Worm (Caenorhabditis elegans): ENCODE results near the gene lon-2.
A peak's percentile ranks its signal among the peaks of the same experiment; 100 is the strongest.

Gene lon-2

ce11 chrX:4711698-4712329 is 37.1 kb downstream of the lon-2 start, which contains the start of the genes dnj-14 and glit-1 (continued):
- TF ChIP-seq nhr-179 (tag; optimal IDR thresholded peaks at IDR 0.05) (no peak), B0019.2 (GFP tag; conservative IDR thresholded peaks at IDR 0.05) (no peak), rec-8 (tag; optimal IDR thresholded peaks at IDR 0.05) (no peak), nfya-1 (tag; optimal IDR thresholded peaks at IDR 0.05; ENCODE audit: borderline replicate concordance, insufficient read depth) (no peak), ztf-18 (tag; optimal IDR thresholded peaks at IDR 0.05) (peak; percentile 57), Y53G8AR.9 (GFP tag; conservative IDR thresholded peaks at IDR 0.05) (0 out of 2 replicates have a peak, but pooled peaks have one; percentile 35), akir-1 (GFP tag; optimal IDR thresholded peaks at IDR 0.05) (no peak), aptf-3 (GFP tag; IDR thresholded peaks at IDR 0.05) (no peak), hsf-1 (GFP tag; IDR thresholded peaks at IDR 0.05) (no peak), ceh-58 (GFP tag; IDR thresholded peaks at IDR 0.05) (no peak), cebp-2 (GFP tag; IDR thresholded peaks at IDR 0.05) (no peak), zfh-2 (GFP tag; conservative IDR thresholded peaks at IDR 0.05) (peak; percentile 96), die-1 (tag; optimal IDR thresholded peaks at IDR 0.05) (no peak), nfya-2 (GFP tag; IDR thresholded peaks at IDR 0.05) (no peak), pha-4 (tag; optimal IDR thresholded peaks at IDR 0.05) (peak; percentile 89), F22D6.2 (tag; optimal IDR thresholded peaks at IDR 0.05) (no peak), F49E8.2 (tag; optimal IDR thresholded peaks at IDR 0.05; ENCODE audit: insufficient read depth) (no peak), nhr-80 (tag; optimal IDR thresholded peaks at IDR 0.05) (peak; percentile 98), dpl-1 (GFP tag; optimal IDR thresholded peaks at IDR 0.05) (no peak), lin-40 (tag; optimal IDR thresholded peaks at IDR 0.05) (peak; percentile 81), sea-2 (GFP tag; IDR thresholded peaks at IDR 0.05) (no peak), F23B12.7 (tag; optimal IDR thresholded peaks at IDR 0.05; ENCODE audit: insufficient read depth) (peak; percentile 78), egl-18 (GFP tag; IDR thresholded peaks at IDR 0.05) (no peak), K11D2.4 (GFP tag; IDR thresholded peaks at IDR 0.05) (peak; percentile 62; the same call in 1 of the 2 replicates), T07F8.4 (tag; optimal IDR thresholded peaks at IDR 0.05) (no peak), ama-1 (optimal IDR thresholded peaks at IDR 0.05) (no peak), ama-1 (GFP tag; optimal IDR thresholded peaks at IDR 0.05) (no peak), gei-17 (GFP tag; optimal IDR thresholded peaks at IDR 0.05) (peak; percentile 46), F37B4.10 (GFP tag; IDR thresholded peaks at IDR 0.05) (no peak), egl-44 (GFP tag; IDR thresholded peaks at IDR 0.05) (peak; percentile 83; the same call in 1 of the 2 replicates), F10E7.11 (tag; optimal IDR thresholded peaks at IDR 0.05) (no peak), K12H6.12 (tag; optimal IDR thresholded peaks at IDR 0.05) (peak; percentile 70), ceh-91 (GFP tag; IDR thresholded peaks at IDR 0.05) (no peak), ceh-40 (GFP tag; IDR thresholded peaks at IDR 0.05) (no peak), madf-10 (tag; optimal IDR thresholded peaks at IDR 0.05) (peak; percentile 84), C06A6.2 (GFP tag; conservative IDR thresholded peaks at IDR 0.05) (no peak), lag-1 (GFP tag; IDR thresholded peaks at IDR 0.05) (no peak), snpc-3.4 (tag; optimal IDR thresholded peaks at IDR 0.05) (no peak), mes-4 (tag; optimal IDR thresholded peaks at IDR 0.05) (no peak), mel-28 (tag; optimal IDR thresholded peaks at IDR 0.05; ENCODE audit: borderline replicate concordance) (no peak), tbx-9 (tag; optimal IDR thresholded peaks at IDR 0.05; ENCODE audit: borderline replicate concordance) (no peak), xnd-1 (tag; optimal IDR thresholded peaks at IDR 0.05) (no peak), snpc-1.1 (tag; optimal IDR thresholded peaks at IDR 0.05; ENCODE audit: insufficient read depth) (no peak), aptf-2 (GFP tag; conservative IDR thresholded peaks at IDR 0.05) (no peak), F52B5.7 (tag; optimal IDR thresholded peaks at IDR 0.05) (no peak), attf-3 (GFP tag; conservative IDR thresholded peaks at IDR 0.05) (0 out of 2 replicates have a peak, but pooled peaks have one; percentile 11), Y95B8A.8 (GFP tag; IDR thresholded peaks at IDR 0.05) (0 out of 2 replicates have a peak, but pooled peaks have one; percentile 35), Y67H2A.10 (GFP tag; conservative IDR thresholded peaks at IDR 0.05) (no peak)

Data from whole organism, young adult.